Fruit fly (Drosophila melanogaster): Measurements from ENCODE around the gene mask.

- TF ChIP-seq Crg-1 (GFP tag; optimal IDR thresholded peaks at IDR 0.05): no peak
- no peak for TF ChIP-seq kay (GFP tag; ENCODE audit: borderline replicate concordance)
- TF ChIP-seq CG11617 (GFP tag; optimal IDR thresholded peaks at IDR 0.05): no peak
- no peak for TF ChIP-seq toe (GFP tag; optimal IDR thresholded peaks at IDR 0.05)
- no peak for TF ChIP-seq CG7045 (GFP tag; optimal IDR thresholded peaks at IDR 0.05)
- no peak for TF ChIP-seq tj (GFP tag; optimal IDR thresholded peaks at IDR 0.05)
- TF ChIP-seq bab1 (GFP tag; optimal IDR thresholded peaks at IDR 0.05): no peak
- no peak for TF ChIP-seq CG14711 (tag; optimal IDR thresholded peaks at IDR 0.05)
These were observed 4.4 kb downstream of the mask start for dm6 chr3R:24234721-24235120.

Data from whole organism, adult.